Worm (Caenorhabditis elegans) whole organism, L4 larva: ENCODE measurements around the gene daf-10.

ENCODE experiments used
- ZK546.5 ChIP-seq, 2 experiments: sonication (generic microtip); optimal IDR thresholded peaks; 2 replicates each; lab custom pipeline; 2017; ENCODE audit warnings: missing biosample characterization in 2 of 2, missing genetic modification characterization in 2 of 2
- ceh-44 ChIP-seq: fragments of 200-800 bp; sonication (Bioruptor generic); IDR thresholded peaks from 2 replicates; pipeline ENCODE4 v1.3.6; 2022; ENCODE audit warnings: missing genetic modification reagents, missing genetic modification characterization, missing compliant biosample characterization
- egl-27 ChIP-seq: sonication (generic microtip); optimal IDR thresholded peaks from 3 replicates; lab custom pipeline; 2017; ENCODE audit warnings: missing biosample characterization, missing genetic modification reagents, missing genetic modification characterization
- lin-39 ChIP-seq: fragments of 150-350 bp; optimal IDR thresholded peaks from 2 replicates; lab custom pipeline; 2014; ENCODE audit warnings: missing biosample characterization, missing genetic modification reagents, missing genetic modification characterization
- nhr-77 ChIP-seq: fragments of 150-350 bp; optimal IDR thresholded peaks from 2 replicates; lab custom pipeline; 2014; ENCODE audit warnings: missing biosample characterization, missing genetic modification characterization
- skn-1 ChIP-seq: fragments of 150-350 bp; optimal IDR thresholded peaks from 2 replicates; lab custom pipeline; 2014; ENCODE audit warnings: missing biosample characterization, missing genetic modification characterization
- unc-62 ChIP-seq, 3 experiments: fragments of 150-350 bp in 1 of 3; sonication (generic microtip); optimal IDR thresholded peaks in 2 of 3; peaks in 1 of 3; 1 replicate in 1 of 3; 2 replicates in 2 of 3; lab custom pipeline; 2014 to 2017; ENCODE audit warnings: missing biosample characterization in 3 of 3, missing genetic modification characterization in 3 of 3, missing genetic modification reagents in 3 of 3, missing genotype in 1 of 3

ce11 chrIV:9114078-9114477 is 31.9 kb downstream of the daf-10 start:
- no peak for TF ChIP-seq nhr-77
- TF ChIP-seq skn-1 = no peak
- no peak for TF ChIP-seq egl-27 (tag; lab: Kevin White, UChicago)
- no peak for TF ChIP-seq ceh-44 (GFP tag; lab: Robert Waterston, UW)
- no peak for TF ChIP-seq lin-39 (tag; lab: Kevin White, UChicago)
- TF ChIP-seq ZK546.5 (tag; optimal IDR thresholded peaks at IDR 0.05; lab: Kevin White, UChicago) = no peak
- no peak for TF ChIP-seq unc-62 (GFP tag; optimal IDR thresholded peaks at IDR 0.05 in 1 of 2; lab: Kevin White, UChicago)
- TF ChIP-seq unc-62 (tag; optimal IDR thresholded peaks at IDR 0.05; lab: Kevin White, UChicago) = no peak
